Worm (Caenorhabditis elegans) whole organism, young adult: ENCODE data around the gene srh-1.
A peak's percentile ranks its signal among the peaks of the same experiment; 100 is the strongest.

Experiments
- B0035.1 ChIP-seq: sonication (generic microtip); optimal IDR thresholded peaks from 2 replicates; lab custom pipeline; 2016; ENCODE audit warnings: missing genetic modification characterization, mild to moderate bottlenecking, missing compliant biosample characterization, missing genotype, missing genetic modification reagents
- B0261.1 ChIP-seq: sonication (generic microtip); optimal IDR thresholded peaks from 2 replicates; lab custom pipeline; 2016; ENCODE audit warnings: mild to moderate bottlenecking, missing genetic modification characterization, moderate library complexity, missing compliant biosample characterization
- C06A6.2 ChIP-seq: fragments of 200-800 bp; sonication (Bioruptor generic); conservative IDR thresholded peaks from 2 replicates; pipeline ENCODE4 v1.3.6; 2022; ENCODE audit warnings: missing genetic modification characterization, missing compliant biosample characterization
- F22D6.2 ChIP-seq: sonication (generic microtip); optimal IDR thresholded peaks from 2 replicates; lab custom pipeline; 2016; ENCODE audit warnings: mild to moderate bottlenecking, missing genetic modification characterization, missing compliant biosample characterization
- F33H1.4 ChIP-seq: fragments of 200-800 bp; sonication (Bioruptor generic); IDR thresholded peaks from 2 replicates; pipeline ENCODE4 v1.3.6; 2022; ENCODE audit warnings: missing genetic modification reagents, missing genetic modification characterization, missing compliant biosample characterization
- F37B4.10 ChIP-seq: fragments of 200-800 bp; sonication (Bioruptor generic); IDR thresholded peaks from 2 replicates; pipeline ENCODE4 v1.3.6; 2022; ENCODE audit warnings: missing genetic modification characterization, missing compliant biosample characterization
- F49E8.2 ChIP-seq: sonication (generic microtip); optimal IDR thresholded peaks from 3 replicates; lab custom pipeline; 2017; ENCODE audit warnings: missing genetic modification characterization, mild to moderate bottlenecking, missing compliant biosample characterization, antibody characterized with exemption, moderate library complexity; ENCODE audit not compliant: insufficient read depth
- F57A8.1 ChIP-seq: fragments of 200-800 bp; sonication (Bioruptor generic); optimal IDR thresholded peaks from 2 replicates; lab custom pipeline; 2018; ENCODE audit warnings: mild to moderate bottlenecking, missing genetic modification characterization, moderate library complexity, missing compliant biosample characterization
- K12H6.12 ChIP-seq: fragments of 200-800 bp; sonication (Bioruptor generic); optimal IDR thresholded peaks from 2 replicates; lab custom pipeline; 2018; ENCODE audit warnings: mild to moderate bottlenecking, missing genetic modification characterization, missing compliant biosample characterization
- T07F8.4 ChIP-seq: sonication (generic microtip); optimal IDR thresholded peaks from 2 replicates; lab custom pipeline; 2016; ENCODE audit warnings: mild to moderate bottlenecking, missing genetic modification characterization, moderate library complexity, missing compliant biosample characterization
- T26A5.8 ChIP-seq: sonication (generic microtip); optimal IDR thresholded peaks from 2 replicates; lab custom pipeline; 2016; ENCODE audit warnings: missing genetic modification characterization, missing compliant biosample characterization
- Y67H2A.10 ChIP-seq: fragments of 200-800 bp; sonication (Bioruptor generic); conservative IDR thresholded peaks from 2 replicates; pipeline ENCODE4 v1.3.6; 2022; ENCODE audit warnings: missing genetic modification reagents, missing genetic modification characterization, missing compliant biosample characterization
- Y79H2A.3 ChIP-seq: fragments of 200-800 bp; sonication (Bioruptor generic); conservative IDR thresholded peaks from 2 replicates; pipeline ENCODE4 v1.3.6; 2022; ENCODE audit warnings: missing genetic modification reagents, missing genetic modification characterization, missing compliant biosample characterization
- athp-1 ChIP-seq: sonication (generic microtip); optimal IDR thresholded peaks from 2 replicates; lab custom pipeline; 2017; ENCODE audit warnings: mild to moderate bottlenecking, missing genetic modification characterization, missing compliant biosample characterization
- attf-5 ChIP-seq: fragments of 200-800 bp; sonication (Bioruptor generic); optimal IDR thresholded peaks from 2 replicates; lab custom pipeline; 2018; ENCODE audit warnings: mild to moderate bottlenecking, missing genetic modification characterization, missing compliant biosample characterization
- bed-1 ChIP-seq: fragments of 200-800 bp; sonication (Bioruptor generic); IDR thresholded peaks from 2 replicates; pipeline ENCODE4 v1.3.6; 2022; ENCODE audit warnings: missing genetic modification reagents, missing genetic modification characterization, missing compliant biosample characterization
- ccch-3 ChIP-seq: fragments of 200-800 bp; sonication (Bioruptor generic); optimal IDR thresholded peaks from 2 replicates; lab custom pipeline; 2018; ENCODE audit warnings: mild to moderate bottlenecking, missing genetic modification characterization, missing compliant biosample characterization
- cebp-1 ChIP-seq, 2 experiments: fragments of 200-800 bp in 1 of 2; sonication (Bioruptor generic) in 1 of 2; sonication (generic microtip) in 1 of 2; IDR thresholded peaks in 1 of 2; optimal IDR thresholded peaks in 1 of 2; 2 replicates each; pipeline versions ENCODE4 v1.3.6 to Lab custom; 2017 to 2022; ENCODE audit warnings: missing compliant biosample characterization in 2 of 2, missing genetic modification characterization in 2 of 2, mild to moderate bottlenecking in 1 of 2, missing genetic modification reagents in 1 of 2, moderate library complexity in 1 of 2
- ceh-58 ChIP-seq: fragments of 200-800 bp; sonication (Bioruptor generic); IDR thresholded peaks from 2 replicates; pipeline ENCODE4 v1.3.6; 2022; ENCODE audit warnings: missing genetic modification characterization, missing compliant biosample characterization
- ceh-91 ChIP-seq: fragments of 200-800 bp; sonication (Bioruptor generic); IDR thresholded peaks from 2 replicates; pipeline ENCODE4 v1.3.6; 2022; ENCODE audit warnings: missing genetic modification reagents, missing genetic modification characterization, missing compliant biosample characterization
- egl-44 ChIP-seq: fragments of 200-800 bp; sonication (Bioruptor generic); IDR thresholded peaks from 2 replicates; pipeline ENCODE4 v1.3.6; 2022; ENCODE audit warnings: missing genetic modification reagents, missing genetic modification characterization, missing compliant biosample characterization
- ekl-4 ChIP-seq: fragments of 200-800 bp; sonication (Bioruptor generic); IDR thresholded peaks from 2 replicates; pipeline ENCODE4 v1.3.6; 2022; ENCODE audit warnings: missing genetic modification reagents, missing genetic modification characterization, missing compliant biosample characterization
- ets-4 ChIP-seq: fragments of 200-800 bp; sonication (Bioruptor generic); optimal IDR thresholded peaks from 2 replicates; lab custom pipeline; 2018; ENCODE audit warnings: mild to moderate bottlenecking, missing genetic modification characterization, missing compliant biosample characterization
- fkh-3 ChIP-seq: sonication (generic microtip); optimal IDR thresholded peaks from 2 replicates; lab custom pipeline; 2016; ENCODE audit warnings: mild to moderate bottlenecking, missing genetic modification characterization, missing compliant biosample characterization
- hlh-26 ChIP-seq: fragments of 200-800 bp; sonication (Bioruptor generic); conservative IDR thresholded peaks from 2 replicates; pipeline ENCODE4 v1.3.6; 2022; ENCODE audit warnings: missing genetic modification reagents, missing genetic modification characterization, missing compliant biosample characterization
- hsf-1 ChIP-seq: fragments of 200-800 bp; sonication (Bioruptor generic); IDR thresholded peaks from 2 replicates; pipeline ENCODE4 v1.3.6; 2022; ENCODE audit warnings: missing genetic modification reagents, missing genetic modification characterization, missing compliant biosample characterization
- lag-1 ChIP-seq: fragments of 200-800 bp; sonication (Bioruptor generic); IDR thresholded peaks from 2 replicates; pipeline ENCODE4 v1.3.6; 2022; ENCODE audit warnings: missing genetic modification reagents, missing genetic modification characterization, missing compliant biosample characterization
- lin-26 ChIP-seq: fragments of 200-800 bp; sonication (Bioruptor generic); IDR thresholded peaks from 2 replicates; pipeline ENCODE4 v1.3.6; 2022; ENCODE audit warnings: missing genetic modification reagents, missing genetic modification characterization, missing compliant biosample characterization
- lin-35 ChIP-seq, 3 experiments: fragments of 150-350 bp in 2 of 3; sonication (generic microtip) in 1 of 3; optimal IDR thresholded peaks; 2 replicates each; lab custom pipeline; 2014 to 2018; ENCODE audit warnings: missing biosample characterization in 3 of 3, missing genetic modification characterization in 3 of 3, missing genetic modification reagents in 3 of 3
- madf-3 ChIP-seq: fragments of 200-800 bp; sonication (Bioruptor generic); IDR thresholded peaks from 2 replicates; pipeline ENCODE4 v1.3.6; 2022; ENCODE audit warnings: missing genetic modification reagents, missing genetic modification characterization, missing compliant biosample characterization
- madf-8 ChIP-seq: fragments of 200-800 bp; sonication (Bioruptor generic); conservative IDR thresholded peaks from 2 replicates; pipeline ENCODE4 v1.3.6; 2022; ENCODE audit warnings: missing genetic modification reagents, missing genetic modification characterization, missing compliant biosample characterization
- mcd-1 ChIP-seq: fragments of 200-800 bp; sonication (Bioruptor generic); IDR thresholded peaks from 2 replicates; pipeline ENCODE4 v1.3.6; 2022; ENCODE audit warnings: missing genetic modification reagents, missing genetic modification characterization, missing compliant biosample characterization
- mes-4 ChIP-seq: sonication (generic microtip); optimal IDR thresholded peaks from 2 replicates; lab custom pipeline; 2016; ENCODE audit warnings: missing genotype, missing genetic modification characterization, missing compliant biosample characterization
- mxl-1 ChIP-seq: sonication (generic microtip); optimal IDR thresholded peaks from 2 replicates; lab custom pipeline; 2016; ENCODE audit warnings: missing genetic modification characterization, missing compliant biosample characterization
- nfya-2 ChIP-seq: fragments of 200-800 bp; sonication (Bioruptor generic); IDR thresholded peaks from 2 replicates; pipeline ENCODE4 v1.3.6; 2022; ENCODE audit warnings: missing genetic modification reagents, missing genetic modification characterization, missing compliant biosample characterization
- nfyb-1 ChIP-seq: fragments of 200-800 bp; sonication (Bioruptor generic); IDR thresholded peaks from 2 replicates; pipeline ENCODE4 v1.3.6; 2022; ENCODE audit warnings: missing genetic modification reagents, missing genetic modification characterization, missing compliant biosample characterization
- nhr-179 ChIP-seq: sonication (generic microtip); optimal IDR thresholded peaks from 2 replicates; lab custom pipeline; 2016; ENCODE audit warnings: mild to moderate bottlenecking, missing genetic modification characterization, missing compliant biosample characterization
- nhr-80 ChIP-seq: sonication (generic microtip); optimal IDR thresholded peaks from 2 replicates; lab custom pipeline; 2016; ENCODE audit warnings: missing genetic modification characterization, missing compliant biosample characterization
- rec-8 ChIP-seq, 2 experiments: sonication (generic microtip); optimal IDR thresholded peaks; 2 replicates each; lab custom pipeline; 2016; ENCODE audit warnings: mild to moderate bottlenecking in 2 of 2, missing genetic modification characterization in 2 of 2, missing genetic modification reagents in 2 of 2, missing genotype in 2 of 2, missing biosample characterization in 1 of 2, missing compliant biosample characterization in 1 of 2, moderate library complexity in 1 of 2
- repo-1 ChIP-seq: sonication (generic microtip); optimal IDR thresholded peaks from 2 replicates; lab custom pipeline; 2017; ENCODE audit warnings: mild to moderate bottlenecking, missing genetic modification characterization, missing compliant biosample characterization
- sea-2 ChIP-seq: fragments of 200-800 bp; sonication (Bioruptor generic); IDR thresholded peaks from 2 replicates; pipeline ENCODE4 v1.3.6; 2022; ENCODE audit warnings: missing genetic modification characterization, missing compliant biosample characterization
- snpc-1.3 ChIP-seq: sonication (generic microtip); optimal IDR thresholded peaks from 2 replicates; lab custom pipeline; 2017; ENCODE audit warnings: missing genetic modification characterization, mild to moderate bottlenecking, missing compliant biosample characterization, antibody characterized with exemption, moderate library complexity, missing genotype, missing genetic modification reagents; ENCODE audit not compliant: insufficient read depth
- snpc-3.4 ChIP-seq: sonication (generic microtip); optimal IDR thresholded peaks from 2 replicates; lab custom pipeline; 2017; ENCODE audit warnings: missing genetic modification characterization, mild to moderate bottlenecking, missing compliant biosample characterization, antibody characterized with exemption, moderate library complexity, missing genotype, missing genetic modification reagents
- tbx-9 ChIP-seq: sonication (generic microtip); optimal IDR thresholded peaks from 2 replicates; lab custom pipeline; 2016; ENCODE audit warnings: borderline replicate concordance, missing genetic modification characterization, inconsistent platforms, missing compliant biosample characterization
- tlf-1 ChIP-seq: fragments of 200-800 bp; sonication (Bioruptor generic); optimal IDR thresholded peaks from 2 replicates; lab custom pipeline; 2018; ENCODE audit warnings: mild to moderate bottlenecking, missing genetic modification characterization, missing compliant biosample characterization
- xnd-1 ChIP-seq: sonication (generic microtip); optimal IDR thresholded peaks from 2 replicates; lab custom pipeline; 2016; ENCODE audit warnings: missing genotype, missing genetic modification reagents, missing genetic modification characterization, missing compliant biosample characterization
- zim-3 ChIP-seq: sonication (generic microtip); optimal IDR thresholded peaks from 2 replicates; lab custom pipeline; 2017; ENCODE audit warnings: mild to moderate bottlenecking, missing genetic modification characterization, moderate library complexity, missing compliant biosample characterization
- ztf-3 ChIP-seq: fragments of 200-800 bp; sonication (Bioruptor generic); optimal IDR thresholded peaks from 2 replicates; lab custom pipeline; 2018; ENCODE audit warnings: mild to moderate bottlenecking, missing genetic modification characterization, missing compliant biosample characterization

srh-1 gene

DNA sequence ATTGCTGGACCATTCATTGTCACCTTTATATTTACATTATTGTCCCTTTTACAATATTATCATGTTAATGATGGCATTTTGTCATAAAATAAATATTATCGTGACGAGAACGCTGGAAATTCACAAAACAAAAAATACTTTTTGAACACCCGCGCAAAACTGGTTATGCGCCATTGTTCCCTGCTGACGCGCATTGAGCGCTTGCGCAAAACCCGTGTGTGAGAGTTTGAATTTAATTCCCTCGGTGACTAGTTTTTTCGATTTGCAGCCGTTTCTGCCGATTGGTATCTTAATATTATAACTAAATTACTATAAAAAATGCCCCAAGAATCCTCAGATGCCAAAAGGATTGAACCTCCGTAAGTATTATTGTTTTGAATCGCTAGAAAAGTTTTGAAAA, 35.8 kb downstream of the srh-1 start, which contains the start of gene pafo-1:
TSS of gene pafo-1 (plus strand) at position 256 of the 400 bp plus-strand sequence.
- TF ChIP-seq madf-8 (GFP tag; lab: Robert Waterston, UW) = peak; percentile 61
- TF ChIP-seq mxl-1 (tag; lab: Kevin White, UChicago) = no peak
- TF ChIP-seq attf-5 (GFP tag; lab: Kevin White, UChicago) = peak; percentile 89
- TF ChIP-seq F49E8.2 (tag; lab: Kevin White, UChicago) = no peak
- no peak for TF ChIP-seq rec-8 (tag; optimal IDR thresholded peaks at IDR 0.05; lab: Kevin White, UChicago)
- TF ChIP-seq cebp-1 (GFP tag; IDR thresholded peaks at IDR 0.05; lab: Robert Waterston, UW) = no peak
- TF ChIP-seq cebp-1 (tag; optimal IDR thresholded peaks at IDR 0.05; lab: Kevin White, UChicago) = no peak
- TF ChIP-seq bed-1 (GFP tag; lab: Robert Waterston, UW) = no peak
- no peak for TF ChIP-seq ceh-58 (GFP tag; lab: Robert Waterston, UW)
- no peak for TF ChIP-seq T26A5.8 (tag; lab: Kevin White, UChicago)
- peak; percentile 78 for TF ChIP-seq C06A6.2
- TF ChIP-seq nhr-80 (tag; lab: Kevin White, UChicago) = peak; percentile 27
- no peak for TF ChIP-seq F57A8.1 (GFP tag; lab: Kevin White, UChicago)
- TF ChIP-seq lin-26 (GFP tag; lab: Robert Waterston, UW) = no peak
- TF ChIP-seq ets-4 (GFP tag; lab: Kevin White, UChicago) = no peak
- TF ChIP-seq nhr-179 (tag; lab: Kevin White, UChicago) = no peak
- peak; percentile 85 for TF ChIP-seq repo-1 (tag; lab: Kevin White, UChicago)
- TF ChIP-seq tlf-1 (GFP tag; lab: Kevin White, UChicago) = peak; percentile 76
- no peak for TF ChIP-seq Y79H2A.3 (GFP tag; lab: Robert Waterston, UW)
- TF ChIP-seq zim-3 = no peak
- peak; percentile 76; the same call in 1 of the 2 replicates for TF ChIP-seq madf-3 (GFP tag; lab: Robert Waterston, UW)
- peak; percentile 65 for TF ChIP-seq xnd-1 (tag; lab: Kevin White, UChicago)
- TF ChIP-seq tbx-9 (tag; lab: Kevin White, UChicago) = no peak
- peak; percentile 78 for TF ChIP-seq ekl-4 (GFP tag; lab: Robert Waterston, UW)
- no peak for TF ChIP-seq T07F8.4 (tag; lab: Kevin White, UChicago)
- peak; percentile 92 to 98 (median 93) for TF ChIP-seq lin-35 (GFP tag; optimal IDR thresholded peaks at IDR 0.05; lab: Kevin White, UChicago)
- peak; percentile 21 for TF ChIP-seq athp-1
- TF ChIP-seq egl-44 (GFP tag; lab: Robert Waterston, UW) = no peak
- peak; percentile 42 for TF ChIP-seq K12H6.12 (tag; lab: Kevin White, UChicago)
- TF ChIP-seq F33H1.4 = peak; percentile 74
- no peak for TF ChIP-seq mes-4 (tag; lab: Kevin White, UChicago)
- peak; percentile 35 for TF ChIP-seq B0035.1
- TF ChIP-seq ztf-3 (GFP tag; lab: Kevin White, UChicago) = no peak
- TF ChIP-seq ccch-3 (GFP tag; lab: Kevin White, UChicago) = no peak
- peak; percentile 91 for TF ChIP-seq mcd-1 (GFP tag; lab: Robert Waterston, UW)
- TF ChIP-seq lag-1 (GFP tag; lab: Robert Waterston, UW) = no peak
- peak; percentile 57 for TF ChIP-seq snpc-3.4
- TF ChIP-seq nfya-2 (GFP tag; lab: Robert Waterston, UW) = no peak
- no peak for TF ChIP-seq hsf-1 (GFP tag; lab: Robert Waterston, UW)
- no peak for TF ChIP-seq fkh-3 (tag; lab: Kevin White, UChicago)
- 0 out of 2 replicates have a peak, but pooled peaks have one; percentile 12 for TF ChIP-seq Y67H2A.10
- peak; percentile 45 for TF ChIP-seq F22D6.2 (tag; lab: Kevin White, UChicago)
- TF ChIP-seq B0261.1 (tag; lab: Kevin White, UChicago) = peak; percentile 14
- TF ChIP-seq snpc-1.3 (tag; lab: Kevin White, UChicago) = peak; percentile 40
- no peak for TF ChIP-seq sea-2
- TF ChIP-seq ceh-91 (GFP tag; lab: Robert Waterston, UW) = peak; percentile 35; the same call in 1 of the 2 replicates
- no peak for TF ChIP-seq F37B4.10 (GFP tag; lab: Robert Waterston, UW)
- TF ChIP-seq hlh-26 (GFP tag; lab: Robert Waterston, UW) = no peak
- peak; percentile 93 for TF ChIP-seq nfyb-1
